Worm (Caenorhabditis elegans) whole organism, L3 larva: ENCODE measurements around the gene dnj-5.

Experiments used
- R02D3.7 ChIP-seq: fragments of 150-350 bp; optimal IDR thresholded peaks from 2 replicates; lab custom pipeline; 2014; ENCODE audit warnings: missing biosample characterization, missing genetic modification characterization
- aly-2 ChIP-seq: fragments of 150-350 bp; optimal IDR thresholded peaks from 2 replicates; lab custom pipeline; 2014; ENCODE audit warnings: missing biosample characterization, missing genetic modification characterization
- ama-1 ChIP-seq: fragments of 150-350 bp; optimal IDR thresholded peaks from 2 replicates; lab custom pipeline; 2018
- ceh-16 ChIP-seq: sonication (generic microtip); optimal IDR thresholded peaks from 2 replicates; lab custom pipeline; 2017; ENCODE audit warnings: missing biosample characterization, missing genetic modification characterization
- ceh-28 ChIP-seq: fragments of 150-350 bp; optimal IDR thresholded peaks from 2 replicates; lab custom pipeline; 2014; ENCODE audit warnings: missing biosample characterization, missing genetic modification reagents, missing genetic modification characterization
- ceh-9 ChIP-seq: sonication (generic microtip); optimal IDR thresholded peaks from 2 replicates; lab custom pipeline; 2018; ENCODE audit warnings: missing biosample characterization, missing genetic modification characterization
- egl-27 ChIP-seq: sonication (generic microtip); optimal IDR thresholded peaks from 4 replicates; lab custom pipeline; 2017; ENCODE audit warnings: missing biosample characterization, missing genetic modification reagents, missing genetic modification characterization
- elt-1 ChIP-seq: fragments of 150-350 bp; optimal IDR thresholded peaks from 2 replicates; lab custom pipeline; 2014; ENCODE audit warnings: missing biosample characterization, missing genetic modification characterization
- elt-2 ChIP-seq: sonication (generic microtip); optimal IDR thresholded peaks from 2 replicates; lab custom pipeline; 2016; ENCODE audit warnings: missing genetic modification reagents, mild to moderate bottlenecking, missing genetic modification characterization, missing compliant biosample characterization
- fkh-10 ChIP-seq: sonication (generic microtip); optimal IDR thresholded peaks from 2 replicates; lab custom pipeline; 2017; ENCODE audit warnings: missing biosample characterization, missing genetic modification reagents, missing genetic modification characterization
- fkh-2 ChIP-seq: fragments of 150-350 bp; optimal IDR thresholded peaks from 2 replicates; lab custom pipeline; 2014; ENCODE audit warnings: missing biosample characterization, missing genetic modification reagents, missing genetic modification characterization
- fos-1 ChIP-seq: fragments of 150-350 bp; optimal IDR thresholded peaks from 2 replicates; lab custom pipeline; 2014; ENCODE audit warnings: missing biosample characterization, missing genetic modification characterization
- jun-1 ChIP-seq: fragments of 150-350 bp; optimal IDR thresholded peaks from 2 replicates; lab custom pipeline; 2014; ENCODE audit warnings: missing biosample characterization, missing genetic modification reagents, missing genetic modification characterization
- lin-15B ChIP-seq: fragments of 150-350 bp; optimal IDR thresholded peaks from 2 replicates; lab custom pipeline; 2014; ENCODE audit warnings: missing biosample characterization, missing genetic modification characterization
- lsy-12 ChIP-seq: sonication (generic microtip); optimal IDR thresholded peaks from 2 replicates; lab custom pipeline; 2016; ENCODE audit warnings: mild to moderate bottlenecking, missing genetic modification characterization, missing compliant biosample characterization
- mdl-1 ChIP-seq: fragments of 150-350 bp; optimal IDR thresholded peaks from 2 replicates; lab custom pipeline; 2014; ENCODE audit warnings: missing biosample characterization, missing genetic modification characterization
- mml-1 ChIP-seq: fragments of 150-350 bp; sonication (generic microtip); optimal IDR thresholded peaks from 3 replicates; lab custom pipeline; 2014; ENCODE audit warnings: missing biosample characterization, missing genetic modification characterization
- nfya-1 ChIP-seq: sonication (generic microtip); optimal IDR thresholded peaks from 2 replicates; lab custom pipeline; 2017; ENCODE audit warnings: missing genetic modification characterization, mild to moderate bottlenecking, missing compliant biosample characterization, antibody characterized with exemption, moderate library complexity; ENCODE audit not compliant: insufficient read depth
- nhr-12 ChIP-seq: fragments of 150-350 bp; optimal IDR thresholded peaks from 2 replicates; lab custom pipeline; 2014; ENCODE audit warnings: missing biosample characterization, missing genetic modification characterization
- nhr-23 ChIP-seq: fragments of 150-350 bp; optimal IDR thresholded peaks from 2 replicates; lab custom pipeline; 2014; ENCODE audit warnings: missing biosample characterization, missing genetic modification reagents, missing genetic modification characterization
- nhr-237 ChIP-seq: fragments of 150-350 bp; optimal IDR thresholded peaks from 2 replicates; lab custom pipeline; 2014; ENCODE audit warnings: missing biosample characterization, missing genetic modification characterization
- nhr-43 ChIP-seq: sonication (generic microtip); optimal IDR thresholded peaks from 2 replicates; lab custom pipeline; 2016; ENCODE audit warnings: mild to moderate bottlenecking, missing genetic modification characterization, missing compliant biosample characterization; ENCODE audit not compliant: poor library complexity, severe bottlenecking
- nhr-76 ChIP-seq: fragments of 150-350 bp; sonication (generic microtip); optimal IDR thresholded peaks from 5 replicates; lab custom pipeline; 2014; ENCODE audit warnings: missing biosample characterization, missing genetic modification characterization
- nhr-77 ChIP-seq: fragments of 150-350 bp; optimal IDR thresholded peaks from 2 replicates; lab custom pipeline; 2014; ENCODE audit warnings: missing biosample characterization, missing genetic modification characterization
- pha-4 ChIP-seq: fragments of 150-350 bp; optimal IDR thresholded peaks from 2 replicates; lab custom pipeline; 2014; ENCODE audit warnings: missing biosample characterization, missing genetic modification reagents, missing genetic modification characterization
- pqm-1 ChIP-seq: fragments of 150-350 bp; optimal IDR thresholded peaks from 2 replicates; lab custom pipeline; 2017; ENCODE audit warnings: missing biosample characterization, missing genetic modification characterization, inconsistent platforms
- skn-1 ChIP-seq: fragments of 150-350 bp; optimal IDR thresholded peaks from 2 replicates; lab custom pipeline; 2014; ENCODE audit warnings: missing biosample characterization, missing genetic modification characterization
- snpc-4 ChIP-seq: fragments of 150-350 bp; optimal IDR thresholded peaks from 2 replicates; lab custom pipeline; 2014; ENCODE audit warnings: missing biosample characterization, missing genetic modification characterization
- tbx-2 ChIP-seq: sonication (generic microtip); optimal IDR thresholded peaks from 2 replicates; lab custom pipeline; 2016; ENCODE audit warnings: mild to moderate bottlenecking, missing genetic modification characterization, missing compliant biosample characterization
- zag-1 ChIP-seq: fragments of 150-350 bp; optimal IDR thresholded peaks from 2 replicates; lab custom pipeline; 2014; ENCODE audit warnings: missing biosample characterization, missing genetic modification characterization
- ztf-11 ChIP-seq: fragments of 150-350 bp; optimal IDR thresholded peaks from 2 replicates; lab custom pipeline; 2014; ENCODE audit warnings: missing biosample characterization, missing genetic modification characterization

The dnj-5 gene

DNA sequence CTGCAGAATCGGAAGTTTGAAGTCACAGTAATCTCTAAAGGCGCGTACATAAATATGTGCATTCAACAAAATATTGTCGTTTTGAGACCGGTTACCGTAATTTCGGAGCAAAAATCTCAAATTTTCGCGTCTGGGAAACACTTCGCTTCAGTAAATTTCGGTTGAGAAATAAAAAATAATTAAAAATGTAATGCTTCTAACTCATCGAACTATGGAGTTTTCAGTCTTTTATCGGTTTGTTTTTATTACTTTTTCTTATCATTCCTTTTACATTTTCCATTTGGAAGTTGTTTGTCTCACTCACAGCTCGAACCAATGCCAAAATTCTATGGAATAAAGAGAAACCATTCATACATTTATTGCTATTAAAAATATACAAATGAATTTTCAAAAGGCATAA, 30.1 kb upstream of the dnj-5 start:
- TF ChIP-seq nhr-76 (tag; lab: Kevin White, UChicago) (peak; percentile 4), jun-1 (tag; lab: Kevin White, UChicago) (peak; percentile 10), ceh-16 (tag; lab: Kevin White, UChicago) (no peak), nhr-43 (tag; lab: Kevin White, UChicago) (peak; percentile 78), pha-4 (tag; lab: Kevin White, UChicago) (peak; percentile 73), lsy-12 (tag; lab: Kevin White, UChicago) (peak; percentile 38), elt-2 (peak; percentile 66), ama-1 (lab: Kevin White, UChicago) (peak; percentile 91), R02D3.7 (no peak), tbx-2 (tag; lab: Kevin White, UChicago) (peak; percentile 29), ceh-28 (no peak), nhr-23 (tag; lab: Kevin White, UChicago) (peak; percentile 65), pqm-1 (tag; lab: Kevin White, UChicago) (peak; percentile 63), nfya-1 (peak; percentile 21)

DNA sequence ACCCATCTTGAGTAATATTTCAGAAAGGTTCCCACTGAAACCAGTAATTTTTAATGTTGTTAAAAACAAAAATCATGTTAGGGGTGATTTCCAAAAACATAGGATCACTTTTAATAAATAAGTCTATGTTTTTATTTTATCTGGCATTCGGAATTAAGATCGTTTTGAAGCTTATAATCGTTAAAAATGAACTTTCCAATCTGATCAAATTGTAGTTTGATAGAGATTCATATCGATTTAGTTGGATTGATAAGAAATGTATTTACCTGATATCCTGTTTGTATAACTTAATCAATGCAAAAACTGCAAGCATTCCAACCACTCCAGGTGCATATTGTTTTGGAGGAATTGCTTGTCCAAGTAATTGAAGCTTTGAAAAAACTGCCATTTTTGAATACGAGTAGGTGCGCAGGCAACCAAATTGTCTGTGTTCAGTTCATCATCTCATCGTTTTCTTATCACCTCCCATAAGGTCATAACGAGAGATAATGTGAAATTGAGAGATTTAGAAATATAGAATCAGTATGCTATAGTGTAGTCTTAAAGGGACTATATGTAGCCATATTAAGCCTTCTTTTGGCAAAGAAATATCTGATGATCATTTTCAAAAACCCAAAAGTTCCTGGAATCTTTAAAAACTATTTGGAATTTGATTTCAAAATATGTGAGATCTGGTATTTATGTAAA, 29.4 kb upstream of the dnj-5 start, which contains the start of gene pmp-2:
TSS of gene pmp-2 (minus strand) at position 487 of the 687 bp plus-strand sequence.
- peak; percentile 8 for TF ChIP-seq pqm-1 (tag; lab: Kevin White, UChicago)
- no peak for TF ChIP-seq aly-2
- TF ChIP-seq nhr-76 (tag; lab: Kevin White, UChicago), result peak; percentile 42
- TF ChIP-seq nhr-23 (tag; lab: Kevin White, UChicago), result peak; percentile 11
- peak; percentile 6 for TF ChIP-seq ceh-28
- no peak for TF ChIP-seq fos-1
- TF ChIP-seq elt-2, result peak; percentile 40
- TF ChIP-seq nhr-43 (tag; lab: Kevin White, UChicago), result peak; percentile 18
- TF ChIP-seq zag-1 (tag; lab: Kevin White, UChicago), result no peak

ce11 chrII:6884568-6884967, 26.5 kb upstream of the dnj-5 start:
- TF ChIP-seq skn-1 (tag; lab: Kevin White, UChicago), result no peak
- TF ChIP-seq elt-2, result peak; percentile 64

- TF ChIP-seq mdl-1, result no peak
- no peak for TF ChIP-seq zag-1 (tag; lab: Kevin White, UChicago)
- peak; percentile 80 for TF ChIP-seq elt-2
- TF ChIP-seq pqm-1 (tag; lab: Kevin White, UChicago), result peak; percentile 54
- TF ChIP-seq, all 47 proteins: peak for 2
Observed at ce11 chrII:6883716-6884115, 25.6 kb upstream of the dnj-5 start, which contains the start of gene pmp-1. TSS of gene pmp-1 (minus strand) at chrII:6883754.

- TF ChIP-seq lin-15B (no peak), nhr-77 (tag; lab: Kevin White, UChicago) (no peak)
Observed at ce11 chrII:6882335-6882734, 24.2 kb upstream of the dnj-5 start.

ce11 chrII:6880067-6880466, 22.0 kb upstream of the dnj-5 start, which contains the start of gene C44B7.7:
TSS of gene C44B7.7 (minus strand) at chrII:6880167.
- TF ChIP-seq mdl-1 (no peak), nhr-77 (tag; lab: Kevin White, UChicago) (no peak), elt-2 (no peak), ceh-16 (tag; lab: Kevin White, UChicago) (no peak), tbx-2 (tag; lab: Kevin White, UChicago) (no peak), mml-1 (tag; lab: Kevin White, UChicago) (no peak), ceh-9 (tag; lab: Kevin White, UChicago) (no peak), snpc-4 (tag; lab: Kevin White, UChicago) (no peak)
- TF ChIP-seq, all 47 proteins: peak for 0

DNA sequence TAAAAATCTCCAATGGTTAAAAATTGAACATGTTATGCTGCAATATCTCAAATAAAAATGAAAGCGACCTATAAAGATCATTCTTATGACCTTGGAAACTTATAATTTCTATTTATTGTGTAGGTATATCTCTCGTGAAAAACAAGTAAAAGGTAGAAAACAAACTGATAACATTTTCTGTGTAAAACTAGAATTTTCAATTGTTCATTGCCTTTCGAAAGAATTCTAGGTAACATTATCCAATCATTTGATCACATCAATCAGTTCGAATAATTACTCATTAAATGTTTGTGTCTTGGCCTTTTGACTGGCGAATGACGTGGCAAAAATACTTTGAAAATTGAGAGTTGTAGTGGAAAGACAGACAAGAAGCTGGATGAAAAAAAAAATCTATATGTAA, 19.8 kb upstream of the dnj-5 start:
- no peak for TF ChIP-seq nfya-1
- no peak for TF ChIP-seq nhr-237 (tag; lab: Kevin White, UChicago)
- no peak for TF ChIP-seq mml-1 (tag; lab: Kevin White, UChicago)
- TF ChIP-seq pqm-1 (tag; lab: Kevin White, UChicago), result no peak
- TF ChIP-seq elt-1, result no peak
- TF ChIP-seq nhr-77 (tag; lab: Kevin White, UChicago), result no peak
- no peak for TF ChIP-seq fkh-10 (GFP tag; lab: Kevin White, UChicago)
- TF ChIP-seq nhr-12 (tag; lab: Kevin White, UChicago), result no peak
- TF ChIP-seq fos-1, result no peak
- no peak for TF ChIP-seq ztf-11 (tag; lab: Kevin White, UChicago)
- no peak for TF ChIP-seq aly-2
- no peak for TF ChIP-seq fkh-2 (tag; lab: Kevin White, UChicago)
- TF ChIP-seq jun-1 (tag; lab: Kevin White, UChicago), result no peak
- TF ChIP-seq egl-27 (tag; lab: Kevin White, UChicago), result no peak
